Fruit fly (Drosophila melanogaster): ENCODE measurements around the gene CG11905.

DNA sequence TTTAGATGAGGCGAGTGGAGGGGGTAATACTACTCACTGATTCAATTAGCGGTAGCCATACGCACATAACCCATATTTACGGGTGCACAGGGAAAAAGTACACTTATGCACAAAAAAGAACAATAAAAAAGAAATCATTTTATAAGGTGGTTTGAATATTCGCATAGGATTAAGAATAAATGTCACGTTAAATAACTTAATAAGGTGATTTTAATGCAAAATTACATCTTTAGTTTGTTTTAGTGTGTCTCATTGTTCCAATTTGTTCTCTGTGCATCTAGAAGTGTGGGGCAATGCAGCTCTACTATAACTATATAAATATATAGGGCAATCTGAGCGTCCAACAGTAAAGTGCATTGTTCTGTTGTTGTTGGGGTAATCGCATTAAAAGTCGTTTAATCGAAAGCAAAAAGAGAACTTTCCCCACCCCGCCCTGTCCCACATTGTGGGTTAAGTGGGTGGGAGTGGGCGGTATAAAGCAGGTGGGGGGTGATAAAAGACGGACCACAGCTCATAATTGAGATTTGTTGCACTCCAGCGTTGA, 42.5 kb downstream of the CG11905 start:
- TF ChIP-seq CG8301 (tag; optimal IDR thresholded peaks at IDR 0.05) (peak; percentile 64), CG4496 (GFP tag; IDR thresholded peaks at IDR 0.05) (peak; percentile 75; the same call in 2 of the 3 replicates), CG17806 (tag; optimal IDR thresholded peaks at IDR 0.05) (peak; percentile 46), CG9948 (tag; optimal IDR thresholded peaks at IDR 0.05) (peak; percentile 47), D1 (tag; optimal IDR thresholded peaks at IDR 0.05) (no peak), gl (tag; optimal IDR thresholded peaks at IDR 0.05) (no peak), EcR (GFP tag; optimal IDR thresholded peaks at IDR 0.05) (peak; percentile 59), CG32121 (GFP tag; IDR thresholded peaks at IDR 0.05) (peak; percentile 73), CG8159 (tag; optimal IDR thresholded peaks at IDR 0.05) (peak; percentile 10), CG15710 (tag; optimal IDR thresholded peaks at IDR 0.05) (peak; percentile 59), CG12605 (GFP tag; IDR thresholded peaks at IDR 0.05) (no peak), Pif1A (GFP tag; optimal IDR thresholded peaks at IDR 0.05) (no peak), CG34367 (tag; optimal IDR thresholded peaks at IDR 0.05) (peak; percentile 39)
